Fruit fly (Drosophila melanogaster) whole organism, embryonic: ENCODE measurements around the gene Hrs.
A peak's percentile ranks its signal among the peaks of the same experiment; 100 is the strongest.

ENCODE experiments used
- CG12104 ChIP-seq: fragments of 200-800 bp; sonication (Bioruptor generic); optimal IDR thresholded peaks from 3 replicates; lab custom pipeline; 2016; ENCODE audit warnings: missing biosample characterization, missing genetic modification characterization
- CG14710 ChIP-seq: fragments of 200-800 bp; sonication (Bioruptor generic); optimal IDR thresholded peaks from 3 replicates; lab custom pipeline; 2019; ENCODE audit warnings: missing biosample characterization, mild to moderate bottlenecking, missing genetic modification characterization, moderate library complexity
- CG15011 ChIP-seq: fragments of 200-800 bp; sonication (Bioruptor generic); optimal IDR thresholded peaks from 3 replicates; lab custom pipeline; 2018; ENCODE audit warnings: missing biosample characterization, mild to moderate bottlenecking, missing genetic modification characterization
- CG15696 ChIP-seq: fragments of 200-800 bp; sonication (Bioruptor generic); optimal IDR thresholded peaks from 2 replicates; lab custom pipeline; 2019; ENCODE audit warnings: missing biosample characterization, mild to moderate bottlenecking, missing genetic modification characterization, moderate library complexity
- CG17385 ChIP-seq: fragments of 200-800 bp; sonication (Bioruptor generic); optimal IDR thresholded peaks from 3 replicates; lab custom pipeline; 2018; ENCODE audit warnings: missing biosample characterization, mild to moderate bottlenecking, missing genetic modification characterization
- CG18011 ChIP-seq: fragments of 200-800 bp; sonication (Bioruptor generic); optimal IDR thresholded peaks from 2 replicates; lab custom pipeline; 2017; ENCODE audit warnings: missing biosample characterization, missing genetic modification characterization, mild to moderate bottlenecking, moderate library complexity, missing genotype
- CG18262 ChIP-seq: fragments of 200-800 bp; optimal IDR thresholded peaks from 3 replicates; lab custom pipeline; 2019; ENCODE audit warnings: missing biosample characterization, mild to moderate bottlenecking, missing genetic modification characterization, moderate library complexity
- CG1832 ChIP-seq: fragments of 200-800 bp; sonication (Bioruptor generic); optimal IDR thresholded peaks from 2 replicates; lab custom pipeline; 2017; ENCODE audit warnings: missing biosample characterization, mild to moderate bottlenecking, missing genetic modification characterization, inconsistent platforms
- CG32772 ChIP-seq: fragments of 200-800 bp; sonication (Bioruptor generic); IDR thresholded peaks from 2 replicates; pipeline ENCODE4 v1.3.6; 2022; ENCODE audit warnings: missing biosample characterization, missing genetic modification characterization
- CG3281 ChIP-seq: fragments of 200-800 bp; sonication (Bioruptor generic); optimal IDR thresholded peaks from 3 replicates; lab custom pipeline; 2017; ENCODE audit warnings: missing biosample characterization, mild to moderate bottlenecking, missing genetic modification characterization
- CG3838 ChIP-seq: fragments of 200-800 bp; sonication (Bioruptor generic); optimal IDR thresholded peaks from 3 replicates; lab custom pipeline; 2016; ENCODE audit warnings: missing biosample characterization, missing genetic modification characterization
- CG4404 ChIP-seq: fragments of 200-800 bp; sonication (Bioruptor generic); IDR thresholded peaks from 2 replicates; pipeline ENCODE4 v1.3.6; 2022; ENCODE audit warnings: missing biosample characterization, missing genetic modification characterization
- CG6254 ChIP-seq: fragments of 200-800 bp; sonication (Bioruptor generic); optimal IDR thresholded peaks from 3 replicates; lab custom pipeline; 2017; ENCODE audit warnings: mild to moderate bottlenecking, missing biosample characterization, missing genetic modification reagents, missing genetic modification characterization
- CG6813 ChIP-seq: fragments of 200-800 bp; sonication (Bioruptor generic); optimal IDR thresholded peaks from 2 replicates; lab custom pipeline; 2017; ENCODE audit warnings: missing biosample characterization, missing genetic modification characterization, mild to moderate bottlenecking, moderate library complexity, missing genetic modification reagents
- CG7556 ChIP-seq: fragments of 200-800 bp; sonication (Bioruptor generic); optimal IDR thresholded peaks from 2 replicates; lab custom pipeline; 2017; ENCODE audit warnings: missing biosample characterization, mild to moderate bottlenecking, missing genetic modification characterization
- CG7745 ChIP-seq: fragments of 200-800 bp; sonication (Bioruptor generic); optimal IDR thresholded peaks from 2 replicates; lab custom pipeline; 2018; ENCODE audit warnings: missing biosample characterization, mild to moderate bottlenecking, missing genetic modification characterization, moderate library complexity
- CG7963 ChIP-seq: fragments of 200-800 bp; sonication (Bioruptor generic); IDR thresholded peaks from 3 replicates; pipeline ENCODE4 v1.3.6; 2022; ENCODE audit warnings: missing biosample characterization, missing genetic modification characterization; ENCODE audit not compliant: partially characterized antibody
- CG8281 ChIP-seq: fragments of 200-800 bp; sonication (Bioruptor generic); optimal IDR thresholded peaks from 2 replicates; lab custom pipeline; 2018; ENCODE audit warnings: missing biosample characterization, mild to moderate bottlenecking, missing genetic modification characterization, moderate library complexity
- CG8290 ChIP-seq, 3 experiments: fragments of 200-800 bp; sonication (Bioruptor generic); optimal IDR thresholded peaks; 2 replicates each; lab custom pipeline; 2016 to 2019; ENCODE audit warnings: missing biosample characterization in 3 of 3, missing genetic modification characterization in 3 of 3, mild to moderate bottlenecking in 2 of 3, moderate library complexity in 1 of 3
- CG9932 ChIP-seq: fragments of 200-800 bp; sonication (Bioruptor generic); IDR thresholded peaks from 2 replicates; pipeline ENCODE4 v1.3.6; 2022; ENCODE audit warnings: missing biosample characterization, missing genetic modification characterization
- Dref ChIP-seq: fragments of 200-800 bp; sonication (Bioruptor generic); IDR thresholded peaks from 2 replicates; pipeline ENCODE4 v1.3.6; 2022; ENCODE audit warnings: missing biosample characterization, missing genetic modification characterization
- PHDP ChIP-seq: fragments of 200-800 bp; sonication (Bioruptor generic); optimal IDR thresholded peaks from 3 replicates; lab custom pipeline; 2018; ENCODE audit warnings: missing biosample characterization, mild to moderate bottlenecking, missing genetic modification characterization, moderate library complexity
- Pdp1 ChIP-seq, 2 experiments: fragments of 200-800 bp; sonication (Bioruptor generic); optimal IDR thresholded peaks; 3 replicates each; lab custom pipeline; 2016; ENCODE audit warnings: missing biosample characterization in 2 of 2, missing genetic modification characterization in 2 of 2, mild to moderate bottlenecking in 1 of 2, moderate library complexity in 1 of 2
- al ChIP-seq: fragments of 200-800 bp; sonication (Bioruptor generic); IDR thresholded peaks from 2 replicates; pipeline ENCODE4 v1.3.6; 2022; ENCODE audit warnings: missing biosample characterization, missing genetic modification characterization
- az2 ChIP-seq: fragments of 200-800 bp; sonication (Bioruptor generic); optimal IDR thresholded peaks from 3 replicates; lab custom pipeline; 2016; ENCODE audit warnings: missing biosample characterization, missing genetic modification characterization
- da ChIP-seq: fragments of 200-800 bp; sonication (Bioruptor generic); optimal IDR thresholded peaks from 2 replicates; lab custom pipeline; 2016; ENCODE audit warnings: missing biosample characterization, missing genetic modification characterization
- dpn ChIP-seq, 2 experiments: fragments of 200-800 bp; sonication (Bioruptor generic); optimal IDR thresholded peaks; 3 replicates each; lab custom pipeline; 2016; ENCODE audit warnings: missing biosample characterization in 2 of 2, missing genetic modification characterization in 2 of 2
- eve ChIP-seq, 2 experiments: fragments of >200 bp; optimal IDR thresholded peaks; 2 replicates each; lab custom pipeline; 2017; ENCODE audit warnings: missing biosample characterization in 2 of 2, missing genetic modification characterization in 2 of 2
- exex ChIP-seq: fragments of 200-800 bp; sonication (Bioruptor generic); optimal IDR thresholded peaks from 4 replicates; lab custom pipeline; 2018; ENCODE audit warnings: missing biosample characterization, mild to moderate bottlenecking, missing genetic modification characterization, moderate library complexity
- fd64A ChIP-seq: fragments of 200-800 bp; sonication (Bioruptor generic); optimal IDR thresholded peaks from 3 replicates; lab custom pipeline; 2018; ENCODE audit warnings: missing biosample characterization, mild to moderate bottlenecking, missing genetic modification characterization
- gcm2 ChIP-seq: fragments of 200-800 bp; sonication (Bioruptor generic); optimal IDR thresholded peaks from 2 replicates; lab custom pipeline; 2016; ENCODE audit warnings: missing biosample characterization, missing genetic modification characterization
- gfzf ChIP-seq: fragments of 200-800 bp; sonication (Bioruptor generic); optimal IDR thresholded peaks from 2 replicates; lab custom pipeline; 2016; ENCODE audit warnings: missing biosample characterization, mild to moderate bottlenecking, missing genetic modification characterization, moderate library complexity
- grn ChIP-seq: fragments of 200-800 bp; sonication (Bioruptor generic); optimal IDR thresholded peaks from 3 replicates; lab custom pipeline; 2017; ENCODE audit warnings: missing biosample characterization, missing genetic modification characterization
- gt ChIP-seq: fragments of 200-800 bp; sonication (Bioruptor generic); IDR thresholded peaks from 2 replicates; pipeline ENCODE4 v1.3.6; 2022; ENCODE audit warnings: missing biosample characterization, missing genetic modification characterization
- inv ChIP-seq: fragments of 200-800 bp; sonication (Bioruptor generic); IDR thresholded peaks from 2 replicates; pipeline ENCODE4 v1.3.6; 2022; ENCODE audit warnings: missing biosample characterization, missing genetic modification characterization; ENCODE audit not compliant: partially characterized antibody
- kay ChIP-seq: fragments of 200-800 bp; sonication (Bioruptor generic); optimal IDR thresholded peaks from 2 replicates; lab custom pipeline; 2016; ENCODE audit warnings: missing biosample characterization, missing genetic modification characterization
- kni ChIP-seq: fragments of 200-800 bp; sonication (Bioruptor generic); optimal IDR thresholded peaks from 3 replicates; lab custom pipeline; 2017; ENCODE audit warnings: mild to moderate bottlenecking, missing biosample characterization, missing genetic modification reagents, missing genetic modification characterization
- knrl ChIP-seq: fragments of 200-800 bp; sonication (Bioruptor generic); IDR thresholded peaks from 3 replicates; pipeline ENCODE4 v1.3.6; 2022; ENCODE audit warnings: missing biosample characterization, missing genetic modification characterization; ENCODE audit not compliant: partially characterized antibody
- p53 ChIP-seq: fragments of 200-800 bp; sonication (Bioruptor generic); optimal IDR thresholded peaks from 2 replicates; lab custom pipeline; 2016; ENCODE audit warnings: missing biosample characterization, missing genetic modification characterization
- pzg ChIP-seq: fragments of 200-800 bp; sonication (Bioruptor generic); optimal IDR thresholded peaks from 3 replicates; lab custom pipeline; 2018; ENCODE audit warnings: missing biosample characterization, mild to moderate bottlenecking, missing genetic modification characterization, moderate library complexity
- ro ChIP-seq: fragments of 200-800 bp; sonication (Bioruptor generic); IDR thresholded peaks from 2 replicates; pipeline ENCODE4 v1.3.6; 2022; ENCODE audit warnings: missing biosample characterization, missing genetic modification characterization
- sd ChIP-seq: fragments of 200-800 bp; sonication (Bioruptor generic); optimal IDR thresholded peaks from 3 replicates; lab custom pipeline; 2018; ENCODE audit warnings: missing biosample characterization, mild to moderate bottlenecking, missing genetic modification characterization, moderate library complexity
- slbo ChIP-seq: fragments of 200-800 bp; sonication (Bioruptor generic); IDR thresholded peaks from 2 replicates; pipeline ENCODE4 v1.3.6; 2022; ENCODE audit warnings: missing biosample characterization, missing genetic modification characterization
- tna ChIP-seq: fragments of 200-800 bp; sonication (Bioruptor generic); IDR thresholded peaks from 2 replicates; pipeline ENCODE4 v1.3.6; 2022; ENCODE audit warnings: missing biosample characterization, missing genetic modification characterization; ENCODE audit not compliant: partially characterized antibody
- tup ChIP-seq: fragments of 200-800 bp; sonication (Bioruptor generic); optimal IDR thresholded peaks from 2 replicates; lab custom pipeline; 2016; ENCODE audit warnings: missing biosample characterization, mild to moderate bottlenecking, missing genetic modification characterization, moderate library complexity
- vvl ChIP-seq: fragments of 200-800 bp; sonication (Bioruptor generic); IDR thresholded peaks from 2 replicates; pipeline ENCODE4 v1.3.6; 2022; ENCODE audit warnings: missing biosample characterization, missing genetic modification characterization
- wor ChIP-seq: fragments of 200-800 bp; sonication (Bioruptor generic); IDR thresholded peaks from 2 replicates; pipeline ENCODE4 v1.3.6; 2022; ENCODE audit warnings: missing biosample characterization, missing genetic modification characterization
- zf30C ChIP-seq: fragments of 200-800 bp; sonication (Bioruptor generic); optimal IDR thresholded peaks from 3 replicates; lab custom pipeline; 2018; ENCODE audit warnings: missing biosample characterization, mild to moderate bottlenecking, missing genetic modification characterization

The Hrs gene

DNA sequence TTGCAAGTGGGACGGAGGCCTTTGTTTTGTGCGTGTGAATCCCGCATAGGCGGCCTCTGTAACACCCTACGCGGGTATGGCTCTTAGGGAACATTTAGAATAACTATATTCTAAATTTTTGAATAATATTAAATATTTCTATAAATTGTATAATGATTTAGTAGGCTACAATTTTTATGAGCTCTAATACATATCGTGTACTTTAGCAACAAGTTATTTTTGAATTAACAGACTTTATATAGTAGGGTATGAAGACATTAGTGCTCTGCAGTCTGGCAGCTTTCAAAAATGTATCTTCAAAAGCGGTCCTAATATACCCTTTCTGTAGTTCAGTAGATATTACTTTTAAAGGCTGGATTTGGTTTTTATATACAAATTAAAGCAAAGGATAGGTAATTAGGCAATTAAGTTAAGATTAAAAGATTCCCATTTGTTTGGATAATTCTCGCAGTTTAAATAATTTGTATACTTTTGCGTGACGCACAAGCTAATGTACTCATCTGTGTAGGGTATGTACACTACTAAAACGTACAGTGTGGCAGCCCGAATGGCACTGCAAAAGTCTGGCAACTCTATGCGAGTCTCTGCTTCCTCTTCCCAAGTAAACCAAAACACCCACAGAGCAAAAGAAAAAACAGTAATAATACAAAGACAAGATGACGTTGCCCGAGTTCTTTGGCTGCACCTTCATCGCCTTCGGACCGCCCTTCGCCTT lies 26.0 kb downstream of the Hrs start, which contains the start of the genes Snx21 and aph-1 (continued):
- TF ChIP-seq CG6813 (peak; percentile 84), CG7963 (GFP tag; lab: Robert Waterston, UW) (no peak), CG8290 (GFP tag; optimal IDR thresholded peaks at IDR 0.05; lab: Kevin White, UChicago) (peak; percentile 77), CG8290 (tag; optimal IDR thresholded peaks at IDR 0.05; lab: Kevin White, UChicago) (peak; percentile 26 to 61), PHDP (tag; lab: Kevin White, UChicago) (peak; percentile 94), slbo (GFP tag; lab: Robert Waterston, UW) (peak; percentile 89), knrl (GFP tag; lab: Robert Waterston, UW) (no peak), gcm2 (peak; percentile 32), exex (tag; lab: Kevin White, UChicago) (peak; percentile 77), CG7745 (tag; lab: Kevin White, UChicago) (no peak), Dref (GFP tag; lab: Robert Waterston, UW) (peak; percentile 38), ro (GFP tag; lab: Robert Waterston, UW) (peak; percentile 64), CG1832 (GFP tag; lab: Kevin White, UChicago) (no peak), CG15011 (GFP tag; lab: Kevin White, UChicago) (peak; percentile 85), pzg (GFP tag; lab: Kevin White, UChicago) (peak; percentile 56), az2 (GFP tag; lab: Kevin White, UChicago) (peak; percentile 93), CG17385 (GFP tag; lab: Kevin White, UChicago) (peak; percentile 91), da (peak; percentile 52), eve (GFP tag; optimal IDR thresholded peaks at IDR 0.05; lab: Kevin White, UChicago) (no peak), p53 (GFP tag; lab: Kevin White, UChicago) (peak; percentile 77), fd64A (GFP tag; lab: Kevin White, UChicago) (peak; percentile 42), CG32772 (GFP tag; lab: Robert Waterston, UW) (peak; percentile 87; the same call in 1 of the 2 replicates), tup (GFP tag; lab: Kevin White, UChicago) (peak; percentile 76), dpn (GFP tag; optimal IDR thresholded peaks at IDR 0.05; lab: Kevin White, UChicago) (peak; percentile 88 to 92), kni (GFP tag; lab: Kevin White, UChicago) (peak; percentile 70), al (GFP tag; lab: Robert Waterston, UW) (peak; percentile 81), Pdp1 (GFP tag; optimal IDR thresholded peaks at IDR 0.05; lab: Kevin White, UChicago) (peak; percentile 78 to 91), gt (peak; percentile 72), wor (GFP tag; lab: Robert Waterston, UW) (peak; percentile 75), CG6254 (GFP tag; lab: Kevin White, UChicago) (peak; percentile 84), vvl (GFP tag; lab: Robert Waterston, UW) (peak; percentile 94), CG3281 (GFP tag; lab: Kevin White, UChicago) (peak; percentile 93), CG4404 (GFP tag; lab: Robert Waterston, UW) (peak; percentile 87), CG14710 (tag; lab: Kevin White, UChicago) (peak; percentile 92), sd (tag; lab: Kevin White, UChicago) (peak; percentile 77), CG18011 (peak; percentile 70), CG7556 (GFP tag; lab: Kevin White, UChicago) (peak; percentile 92), grn (peak; percentile 25), CG18262 (peak; percentile 93), CG8281 (peak; percentile 80), zf30C (GFP tag; lab: Kevin White, UChicago) (no peak), gfzf (GFP tag; lab: Kevin White, UChicago) (peak; percentile 21), tna (no peak), inv (GFP tag; lab: Robert Waterston, UW) (0 out of 2 replicates have a peak, but pooled peaks have one; percentile 6), kay (GFP tag; lab: Kevin White, UChicago) (peak; percentile 92), CG3838 (GFP tag; lab: Kevin White, UChicago) (peak; percentile 59), CG9932 (peak; percentile 90), CG12104 (GFP tag; lab: Kevin White, UChicago) (peak; percentile 87), CG15696 (tag; lab: Kevin White, UChicago) (peak; percentile 91)
